Worm (Caenorhabditis elegans): ENCODE data around the gene C36B7.5.

Gene C36B7.5

ce11 chrX:7067250-7067958, 28.8 kb downstream of the C36B7.5 start:
- peak; percentile 11 for TF ChIP-seq rnt-1 (tag; optimal IDR thresholded peaks at IDR 0.05)
- peak in 1 of 3 experiments; percentile 14 for TF ChIP-seq ceh-82 (tag; optimal IDR thresholded peaks at IDR 0.05)
- TF ChIP-seq xbp-1 (tag; optimal IDR thresholded peaks at IDR 0.05): peak; percentile 57
- no peak for TF ChIP-seq ama-1 (optimal IDR thresholded peaks at IDR 0.05)
- no peak for TF ChIP-seq sup-37 (GFP tag; optimal IDR thresholded peaks at IDR 0.05)
- TF ChIP-seq nhr-85 (tag): peak; percentile 3
- TF ChIP-seq swsn-7 (tag; optimal IDR thresholded peaks at IDR 0.05): peak; percentile 0
- peak; percentile 6 for TF ChIP-seq nhr-90 (tag; optimal IDR thresholded peaks at IDR 0.05; ENCODE audit: poor library complexity)
- TF ChIP-seq lin-14 (GFP tag; optimal IDR thresholded peaks at IDR 0.05): peak; percentile 49
- TF ChIP-seq tbx-2 (tag; optimal IDR thresholded peaks at IDR 0.05): peak; percentile 37
- no peak for TF ChIP-seq sox-4 (tag; optimal IDR thresholded peaks at IDR 0.05)

- TF ChIP-seq skn-1 (tag; optimal IDR thresholded peaks at IDR 0.05) (no peak), nhr-71 (tag; optimal IDR thresholded peaks at IDR 0.05) (peak; percentile 23), xbp-1 (tag; optimal IDR thresholded peaks at IDR 0.05) (peak; percentile 50), ets-5 (GFP tag; IDR thresholded peaks at IDR 0.05) (no peak), hlh-17 (GFP tag; optimal IDR thresholded peaks at IDR 0.05; ENCODE audit: borderline replicate concordance) (no peak), ztf-4 (tag; optimal IDR thresholded peaks at IDR 0.05) (no peak), nhr-85 (tag) (peak; percentile 8), efl-1 (optimal IDR thresholded peaks at IDR 0.05) (no peak), efl-1 (GFP tag; optimal IDR thresholded peaks at IDR 0.05 in 1 of 2) (peak in 1 of 2 experiments; percentile 75), aly-2 (tag; optimal IDR thresholded peaks at IDR 0.05) (peak; percentile 61), egl-27 (tag; optimal IDR thresholded peaks at IDR 0.05) (no peak), aha-1 (tag; optimal IDR thresholded peaks at IDR 0.05) (no peak), Y116A8C.19 (tag; optimal IDR thresholded peaks at IDR 0.05; ENCODE audit: borderline replicate concordance) (no peak), nhr-11 (tag; optimal IDR thresholded peaks at IDR 0.05) (no peak), fkh-4 (tag; optimal IDR thresholded peaks at IDR 0.05; ENCODE audit: borderline replicate concordance) (no peak)
These were observed 30.2 kb downstream of the C36B7.5 start for ce11 chrX:7066003-7066402.

ce11 chrX:7063236-7063635, 33.0 kb downstream of the C36B7.5 start, which contains the start of gene B0403.3:
TSS of gene B0403.3 (minus strand) at chrX:7063336.
- TF ChIP-seq zip-4 (GFP tag; optimal IDR thresholded peaks at IDR 0.05) (no peak), aly-2 (tag; optimal IDR thresholded peaks at IDR 0.05) (no peak), grh-1 (GFP tag; IDR thresholded peaks at IDR 0.05) (no peak), vab-15 (tag; optimal IDR thresholded peaks at IDR 0.05) (no peak), mep-1 (tag; optimal IDR thresholded peaks at IDR 0.05) (no peak), fkh-4 (tag; optimal IDR thresholded peaks at IDR 0.05; ENCODE audit: borderline replicate concordance) (peak; percentile 29), dsc-1 (tag; optimal IDR thresholded peaks at IDR 0.05) (peak; percentile 81), ceh-88 (GFP tag; IDR thresholded peaks at IDR 0.05) (no peak)

- peak; percentile 40 for TF ChIP-seq elt-2 (tag; optimal IDR thresholded peaks at IDR 0.05)
- no peak for TF ChIP-seq unc-86 (tag; optimal IDR thresholded peaks at IDR 0.05)
These were observed 35.0 kb downstream of the C36B7.5 start for ce11 chrX:7061265-7061664.

ce11 chrX:7057357-7057756, 38.9 kb downstream of the C36B7.5 start, which contains the start of gene B0403.5:
TSS of gene B0403.5 (plus strand) at chrX:7057724.
- TF ChIP-seq isw-1 (GFP tag; IDR thresholded peaks at IDR 0.05) (no peak), blmp-1 (tag; optimal IDR thresholded peaks at IDR 0.05) (peak; percentile 55)

Measured in whole organism, L1 larva.